Worm (Caenorhabditis elegans): ENCODE data around the gene T09A5.4.

- TF ChIP-seq unc-55 (GFP tag; optimal IDR thresholded peaks at IDR 0.05) (peak; percentile 74), ceh-14 (tag; optimal IDR thresholded peaks at IDR 0.05) (peak; percentile 69), pha-2 (tag; optimal IDR thresholded peaks at IDR 0.05) (peak; percentile 11), pha-4 (tag; optimal IDR thresholded peaks at IDR 0.05) (no peak), nfya-1 (tag; optimal IDR thresholded peaks at IDR 0.05) (peak; percentile 23), pqm-1 (tag; optimal IDR thresholded peaks at IDR 0.05) (no peak), hlh-30 (tag; optimal IDR thresholded peaks at IDR 0.05; ENCODE audit: insufficient read depth) (no peak), pag-3 (tag; optimal IDR thresholded peaks at IDR 0.05; ENCODE audit: borderline replicate concordance) (no peak), ceh-2 (tag; optimal IDR thresholded peaks at IDR 0.05) (no peak), pax-1 (tag; optimal IDR thresholded peaks at IDR 0.05) (no peak), odd-2 (tag; optimal IDR thresholded peaks at IDR 0.05) (no peak), unc-86 (tag; optimal IDR thresholded peaks at IDR 0.05) (no peak)
Observed at ce11 chrII:7814215-7814614, 31.8 kb upstream of the T09A5.4 start.
